Worm (Caenorhabditis elegans) whole organism, L1 larva: ENCODE data around the gene Y43E12A.2.

Source experiments
- blmp-1 ChIP-seq: fragments of 150-350 bp; optimal IDR thresholded peaks from 2 replicates; lab custom pipeline; 2014; ENCODE audit warnings: missing biosample characterization, missing genetic modification characterization
- lin-15B ChIP-seq: fragments of 150-350 bp; sonication (generic microtip); optimal IDR thresholded peaks from 3 replicates; lab custom pipeline; 2014; ENCODE audit warnings: missing biosample characterization, missing genetic modification characterization

DNA sequence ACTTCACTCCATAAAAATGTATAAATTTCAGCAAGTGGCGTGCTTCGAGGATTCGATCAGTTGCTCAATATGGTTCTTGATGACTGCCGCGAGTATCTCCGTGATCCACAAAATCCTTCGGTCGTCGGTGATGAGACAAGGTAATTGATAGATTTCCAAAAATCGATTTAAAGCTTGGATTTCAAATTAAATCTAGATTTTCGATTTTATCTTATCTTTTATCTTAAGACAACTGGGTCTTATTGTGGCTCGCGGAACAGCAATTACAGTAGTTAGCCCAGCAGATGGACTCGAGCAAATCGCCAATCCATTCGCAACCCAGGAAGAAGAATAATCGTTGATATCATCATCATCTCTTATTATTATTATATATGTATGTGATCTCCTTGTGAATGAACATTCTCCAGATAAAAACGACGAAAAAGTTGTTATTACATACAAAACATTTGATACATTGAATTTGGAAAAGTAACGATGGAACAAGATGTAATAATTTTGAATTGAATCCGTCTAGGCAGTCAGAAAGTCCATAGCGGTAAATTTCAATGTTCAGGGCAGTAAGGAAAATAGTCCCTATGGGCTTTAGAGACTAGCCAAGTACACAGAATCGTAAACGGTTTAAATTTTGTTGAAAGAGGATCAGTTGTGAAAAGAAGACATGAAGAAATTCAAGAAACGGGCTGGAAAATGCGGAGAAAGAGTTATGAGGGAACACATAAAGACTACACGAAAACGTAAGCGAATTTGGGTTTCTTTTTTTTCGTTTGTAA is 47.9 kb upstream of the Y43E12A.2 start:
- no peak for TF ChIP-seq lin-15B (tag; lab: Kevin White, UChicago)
- no peak for TF ChIP-seq blmp-1
